Fruit fly (Drosophila melanogaster) whole organism, larva: ENCODE measurements around the gene ac.

ENCODE experiments used
- noc ChIP-seq: fragments of 200-800 bp; sonication (Bioruptor generic); optimal IDR thresholded peaks from 3 replicates; lab custom pipeline; 2019; ENCODE audit warnings: missing biosample characterization, mild to moderate bottlenecking, missing genetic modification characterization, moderate library complexity

The ac gene

DNA sequence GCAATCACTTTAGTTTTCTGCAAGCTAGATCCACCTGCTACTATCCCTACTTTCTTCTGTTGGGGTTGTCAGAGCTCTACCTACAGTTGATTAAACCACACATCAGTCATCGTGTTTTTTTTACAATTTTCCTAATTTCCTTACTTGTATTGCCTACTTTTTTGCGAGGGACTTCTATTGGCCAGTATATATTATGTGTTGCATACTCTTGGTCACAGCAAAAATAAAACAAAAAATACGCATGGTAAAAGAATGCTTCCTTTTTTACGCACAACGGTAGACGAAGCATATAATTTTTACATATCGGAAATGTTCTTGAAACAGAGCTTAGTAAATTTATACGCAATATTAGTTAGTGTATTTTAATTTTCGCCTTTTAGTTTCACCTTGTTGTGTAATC, 8.4 kb upstream of the ac start:
- TF ChIP-seq noc (tag; lab: Kevin White, UChicago): no peak

DNA sequence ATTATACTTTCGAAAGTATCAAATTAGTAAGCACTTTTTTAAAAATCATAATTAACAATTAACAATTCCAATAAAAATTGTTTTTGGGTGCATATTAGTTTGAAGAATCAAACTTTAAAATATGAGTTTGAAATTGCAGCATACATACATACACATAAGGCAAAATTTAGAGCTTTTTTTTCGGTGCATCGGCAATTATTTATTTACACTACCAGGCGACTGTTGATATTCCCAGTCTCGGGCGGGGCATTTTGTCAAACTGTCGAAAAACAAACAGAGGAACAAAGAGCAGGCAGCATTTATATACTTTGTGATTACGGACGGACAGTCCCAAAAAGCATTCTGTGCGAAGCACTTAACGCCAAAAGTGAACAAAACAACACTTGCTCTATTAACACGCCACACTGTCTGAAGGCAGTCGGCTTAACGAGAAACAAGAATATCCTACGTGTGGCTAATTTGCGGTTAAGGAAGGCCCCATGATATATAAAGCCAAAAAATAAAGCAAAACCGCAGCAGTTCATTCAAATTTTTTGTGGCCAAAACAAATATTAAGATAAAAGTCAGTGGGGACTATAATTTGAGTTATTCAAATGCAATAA, 7.7 kb upstream of the ac start:
- TF ChIP-seq noc (tag; lab: Kevin White, UChicago): no peak

dm6 chrX:364006-364405, 5.8 kb upstream of the ac start:
- TF ChIP-seq noc (tag; lab: Kevin White, UChicago): no peak

dm6 chrX:366854-367253, 3.0 kb upstream of the ac start:
- TF ChIP-seq noc (tag; lab: Kevin White, UChicago): no peak

DNA sequence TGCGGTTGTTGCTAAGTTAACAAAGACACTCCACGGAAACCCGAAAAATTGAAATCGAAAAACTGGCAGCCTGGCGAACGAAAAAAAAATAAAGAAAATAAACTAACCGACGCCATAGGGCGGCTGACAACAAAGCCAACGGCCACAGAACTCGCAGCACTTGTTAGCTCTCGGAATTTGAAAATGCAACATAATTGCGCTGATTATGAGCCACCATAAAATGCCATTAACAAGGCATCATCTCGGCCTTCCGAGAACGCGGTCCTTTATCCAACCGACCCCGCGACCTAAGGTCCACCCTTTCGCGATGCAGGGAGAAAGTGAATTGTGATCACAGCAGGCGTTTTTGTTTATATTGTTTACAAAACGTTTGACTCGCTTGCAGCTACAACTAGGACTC, 7.6 kb downstream of the ac start:
- TF ChIP-seq noc (tag; lab: Kevin White, UChicago): no peak

dm6 chrX:378341-378740, 8.5 kb downstream of the ac start:
- TF ChIP-seq noc (tag; lab: Kevin White, UChicago): no peak

DNA sequence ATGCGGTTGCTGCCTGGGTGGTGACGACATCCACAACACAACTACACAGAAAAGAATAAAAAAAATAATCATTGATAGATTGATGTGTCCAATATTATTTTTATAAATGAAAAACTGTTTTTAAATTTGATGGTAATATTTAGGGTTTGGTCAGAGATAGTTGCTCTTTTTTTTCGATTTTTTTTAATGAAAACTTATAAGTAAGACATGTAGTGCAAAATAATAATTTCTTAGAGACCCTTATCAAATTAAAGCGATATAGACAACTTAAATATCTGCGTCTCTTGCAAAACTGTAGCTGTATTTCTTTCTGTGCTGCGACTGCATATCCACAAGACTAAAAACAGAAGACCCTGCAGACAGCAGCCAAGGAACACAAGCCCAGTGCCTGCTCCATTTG, 9.7 kb downstream of the ac start:
- no peak for TF ChIP-seq noc (tag; lab: Kevin White, UChicago)

- no peak for TF ChIP-seq noc (tag; lab: Kevin White, UChicago)
These were observed 16.1 kb downstream of the ac start for dm6 chrX:385751-386492.

- no peak for TF ChIP-seq noc (tag; lab: Kevin White, UChicago)
These were observed 20.6 kb downstream of the ac start for dm6 chrX:390457-390856.

DNA sequence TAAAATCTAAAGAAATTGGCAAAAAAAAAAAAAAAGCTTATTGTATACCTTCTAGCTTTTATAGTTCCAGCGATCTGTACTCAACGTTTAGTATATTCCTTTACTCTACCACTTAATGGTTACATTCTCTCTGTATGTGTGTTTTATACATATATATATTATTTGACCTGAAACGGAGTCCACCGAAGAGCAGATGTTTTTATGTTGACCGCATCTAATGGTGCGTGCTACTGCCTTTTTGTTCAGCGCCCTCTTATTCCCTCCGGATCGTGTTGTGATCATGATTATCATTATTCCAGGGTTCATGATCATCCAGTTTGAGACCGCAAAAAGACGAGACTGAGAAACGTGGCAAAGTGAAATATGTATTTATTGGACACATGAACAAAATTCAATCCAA, 22.4 kb downstream of the ac start:
- no peak for TF ChIP-seq noc (tag; lab: Kevin White, UChicago)

DNA sequence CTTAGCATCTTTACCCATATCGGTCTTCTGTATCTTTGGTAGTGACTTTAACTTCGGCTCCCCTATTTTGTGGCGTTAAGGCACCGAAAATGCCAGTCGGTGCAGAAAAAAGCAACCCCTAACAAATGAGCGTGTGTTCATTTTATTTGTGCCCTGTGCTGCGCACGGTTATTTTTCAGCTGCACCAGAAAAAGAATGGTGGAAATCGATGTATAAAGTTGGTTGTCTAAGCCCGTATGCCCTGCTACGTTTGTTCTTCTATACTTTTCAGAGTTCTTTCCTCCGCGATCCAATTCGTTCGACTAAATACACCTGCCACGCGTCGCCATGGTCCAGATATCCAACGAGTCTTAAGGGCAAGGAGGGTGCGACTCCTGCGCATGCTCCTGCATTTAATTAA, 23.1 kb downstream of the ac start:
- no peak for TF ChIP-seq noc (tag; lab: Kevin White, UChicago)

dm6 chrX:395746-396145, 25.9 kb downstream of the ac start, which contains the start of gene sc:
sc (plus strand) TSS chrX:396060.
- TF ChIP-seq noc (tag; lab: Kevin White, UChicago): no peak

- TF ChIP-seq noc (tag; lab: Kevin White, UChicago): no peak
These were observed 29.9 kb downstream of the ac start for dm6 chrX:399732-400131.

DNA sequence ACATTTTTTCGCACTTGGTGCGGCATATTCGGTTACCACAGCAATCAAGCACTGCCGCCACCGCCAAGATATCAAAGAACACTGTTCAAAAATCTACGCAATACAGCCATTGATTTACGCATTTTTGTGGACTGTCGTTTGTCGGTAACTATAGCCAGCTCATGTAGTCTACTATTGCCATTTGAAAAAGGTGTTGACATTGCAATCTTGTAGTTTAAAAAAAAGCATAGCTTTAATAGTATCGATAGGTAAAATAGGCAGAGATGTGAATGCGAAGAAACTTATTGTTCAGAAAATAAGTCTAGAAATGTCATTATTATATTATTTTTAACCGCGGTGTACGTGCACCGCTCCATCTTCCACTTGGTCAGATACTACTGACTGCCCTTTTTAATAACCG, 36.5 kb downstream of the ac start:
- no peak for TF ChIP-seq noc (tag; lab: Kevin White, UChicago)

DNA sequence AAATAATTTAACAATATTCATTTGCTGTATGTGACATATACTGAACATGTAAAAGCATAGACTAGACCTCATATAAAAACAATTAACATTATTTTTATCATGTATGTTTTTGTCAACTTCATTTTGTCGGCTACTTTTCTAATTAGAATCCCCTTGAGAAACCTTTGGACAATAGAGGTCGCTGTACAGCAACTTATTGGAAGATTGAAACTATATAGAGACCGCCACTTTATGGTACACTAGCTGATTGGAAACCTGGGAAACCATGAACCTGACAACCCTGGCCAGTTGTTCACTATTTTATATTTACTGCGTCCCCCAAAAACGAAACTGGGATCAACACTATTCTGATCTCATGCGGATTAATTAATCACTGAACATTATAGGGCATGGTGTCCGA, 37.6 kb downstream of the ac start:
- no peak for TF ChIP-seq noc (tag; lab: Kevin White, UChicago)

- no peak for TF ChIP-seq noc (tag; lab: Kevin White, UChicago)
These were observed 39.5 kb downstream of the ac start for dm6 chrX:409370-409769.

DNA sequence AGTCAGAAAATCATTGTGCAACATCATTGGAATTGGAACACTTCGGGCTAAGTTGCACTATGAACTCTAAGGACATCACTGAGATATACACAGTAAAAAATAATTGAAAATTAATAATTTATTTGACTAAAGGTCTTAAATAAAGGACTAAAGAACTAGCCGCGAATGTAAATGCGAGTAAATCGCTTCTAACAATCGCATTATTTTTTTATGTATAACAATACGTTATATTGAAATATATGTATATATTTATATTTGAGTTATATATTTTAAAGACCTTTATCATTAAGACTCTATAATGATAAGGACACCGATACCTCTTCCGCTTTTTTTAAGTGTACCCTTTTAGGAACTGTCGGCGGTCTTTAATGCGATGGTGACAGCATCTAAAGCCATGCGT, 44.5 kb downstream of the ac start:
- TF ChIP-seq noc (tag; lab: Kevin White, UChicago): no peak
